Fruit fly (Drosophila melanogaster) whole organism, embryonic: ENCODE measurements around the gene CG18596.
A peak's percentile ranks its signal among the peaks of the same experiment; 100 is the strongest.

Source experiments
- Atf6 ChIP-seq: fragments of 200-800 bp; sonication (Bioruptor generic); IDR thresholded peaks from 2 replicates; pipeline ENCODE4 v1.3.6; 2022; ENCODE audit warnings: missing biosample characterization, missing genetic modification characterization
- Bdp1 ChIP-seq: fragments of 200-800 bp; sonication (Bioruptor generic); optimal IDR thresholded peaks from 3 replicates; lab custom pipeline; 2016; ENCODE audit warnings: missing biosample characterization, missing genetic modification characterization
- BtbVII ChIP-seq: fragments of 200-800 bp; sonication (Bioruptor generic); optimal IDR thresholded peaks from 3 replicates; lab custom pipeline; 2017; ENCODE audit warnings: missing biosample characterization, mild to moderate bottlenecking, missing genetic modification characterization
- C15 ChIP-seq: fragments of 200-800 bp; sonication (Bioruptor generic); IDR thresholded peaks from 3 replicates; pipeline ENCODE4 v1.3.6; 2022; ENCODE audit warnings: missing biosample characterization, missing genetic modification characterization
- CG10209 ChIP-seq: fragments of 200-800 bp; sonication (Bioruptor generic); optimal IDR thresholded peaks from 3 replicates; lab custom pipeline; 2017; ENCODE audit warnings: missing biosample characterization, mild to moderate bottlenecking, missing genetic modification characterization, missing genetic modification reagents
- CG12744 ChIP-seq: fragments of 200-800 bp; sonication (Bioruptor generic); optimal IDR thresholded peaks from 2 replicates; lab custom pipeline; 2016; ENCODE audit warnings: missing biosample characterization, missing genetic modification characterization
- CG12769 ChIP-seq: fragments of 200-800 bp; sonication (Bioruptor generic); optimal IDR thresholded peaks from 2 replicates; lab custom pipeline; 2019; ENCODE audit warnings: missing biosample characterization, mild to moderate bottlenecking, missing genetic modification characterization, moderate library complexity
- CG14965 ChIP-seq: fragments of 200-800 bp; sonication (Bioruptor generic); optimal IDR thresholded peaks from 2 replicates; lab custom pipeline; 2016; ENCODE audit warnings: missing biosample characterization, missing genetic modification characterization, borderline replicate concordance
- CG15011 ChIP-seq: fragments of 200-800 bp; sonication (Bioruptor generic); optimal IDR thresholded peaks from 3 replicates; lab custom pipeline; 2018; ENCODE audit warnings: missing biosample characterization, mild to moderate bottlenecking, missing genetic modification characterization
- CG17612 ChIP-seq: fragments of 200-800 bp; sonication (Bioruptor generic); IDR thresholded peaks from 2 replicates; pipeline ENCODE4 v1.3.6; 2022; ENCODE audit warnings: missing biosample characterization, missing genetic modification characterization
- CG17912 ChIP-seq: fragments of 200-800 bp; sonication (Bioruptor generic); optimal IDR thresholded peaks from 2 replicates; lab custom pipeline; 2018; ENCODE audit warnings: missing biosample characterization, mild to moderate bottlenecking, missing genetic modification characterization
- CG2889 ChIP-seq: fragments of 200-800 bp; sonication (Bioruptor generic); IDR thresholded peaks from 3 replicates; pipeline ENCODE4 v1.3.6; 2022; ENCODE audit warnings: missing biosample characterization, missing genetic modification characterization
- CG30020 ChIP-seq: fragments of 200-800 bp; optimal IDR thresholded peaks from 2 replicates; lab custom pipeline; 2019; ENCODE audit warnings: missing biosample characterization, mild to moderate bottlenecking, missing genetic modification characterization, moderate library complexity
- CG4282 ChIP-seq: fragments of 200-800 bp; sonication (Bioruptor generic); optimal IDR thresholded peaks from 2 replicates; lab custom pipeline; 2016; ENCODE audit warnings: missing biosample characterization, missing genetic modification characterization
- CG5953 ChIP-seq: fragments of 200-800 bp; sonication (Bioruptor generic); IDR thresholded peaks from 2 replicates; pipeline ENCODE4 v1.3.6; 2022; ENCODE audit warnings: missing biosample characterization, missing genetic modification characterization
- CG7745 ChIP-seq: fragments of 200-800 bp; sonication (Bioruptor generic); optimal IDR thresholded peaks from 2 replicates; lab custom pipeline; 2018; ENCODE audit warnings: missing biosample characterization, mild to moderate bottlenecking, missing genetic modification characterization, moderate library complexity
- CG8281 ChIP-seq: fragments of 200-800 bp; sonication (Bioruptor generic); optimal IDR thresholded peaks from 2 replicates; lab custom pipeline; 2018; ENCODE audit warnings: missing biosample characterization, mild to moderate bottlenecking, missing genetic modification characterization, moderate library complexity
- CG9817 ChIP-seq: fragments of 200-800 bp; sonication (Bioruptor generic); optimal IDR thresholded peaks from 2 replicates; lab custom pipeline; 2018; ENCODE audit warnings: missing biosample characterization, mild to moderate bottlenecking, missing genetic modification characterization, moderate library complexity
- CHES-1-like ChIP-seq: fragments of 200-800 bp; sonication (Bioruptor generic); optimal IDR thresholded peaks from 2 replicates; lab custom pipeline; 2016; ENCODE audit warnings: missing biosample characterization, missing genetic modification characterization
- Camta ChIP-seq: fragments of 200-800 bp; sonication (Bioruptor generic); optimal IDR thresholded peaks from 2 replicates; lab custom pipeline; 2016; ENCODE audit warnings: missing biosample characterization, missing genetic modification characterization
- CkIIα-i1 ChIP-seq: fragments of 200-800 bp; sonication (Bioruptor generic); IDR thresholded peaks from 2 replicates; pipeline ENCODE4 v1.3.6; 2022; ENCODE audit warnings: missing biosample characterization, missing genetic modification characterization
- Deaf1 ChIP-seq: fragments of 200-800 bp; optimal IDR thresholded peaks from 3 replicates; lab custom pipeline; 2019; ENCODE audit warnings: missing biosample characterization, mild to moderate bottlenecking, missing genetic modification characterization, moderate library complexity
- Dip2 ChIP-seq: fragments of 200-800 bp; sonication (Bioruptor generic); IDR thresholded peaks from 2 replicates; pipeline ENCODE4 v1.3.6; 2022; ENCODE audit warnings: missing biosample characterization, missing genetic modification characterization
- Drgx ChIP-seq: fragments of 200-800 bp; sonication (Bioruptor generic); IDR thresholded peaks from 2 replicates; pipeline ENCODE4 v1.3.6; 2022; ENCODE audit warnings: missing biosample characterization, missing genetic modification characterization
- E2f1 ChIP-seq: fragments of 200-800 bp; sonication (Bioruptor generic); IDR thresholded peaks from 2 replicates; pipeline ENCODE4 v1.3.6; 2022; ENCODE audit warnings: missing biosample characterization, missing genetic modification characterization
- HmgD ChIP-seq: fragments of 200-800 bp; sonication (Bioruptor generic); optimal IDR thresholded peaks from 3 replicates; lab custom pipeline; 2016; ENCODE audit warnings: missing biosample characterization, missing genetic modification characterization
- Hr39 ChIP-seq: fragments of >200 bp; optimal IDR thresholded peaks from 2 replicates; lab custom pipeline; 2017
- Nf-YB ChIP-seq: fragments of 200-800 bp; sonication (Bioruptor generic); optimal IDR thresholded peaks from 3 replicates; lab custom pipeline; 2019; ENCODE audit warnings: missing biosample characterization, mild to moderate bottlenecking, missing genetic modification characterization, moderate library complexity
- Nf-YC ChIP-seq: fragments of 200-800 bp; optimal IDR thresholded peaks from 3 replicates; lab custom pipeline; 2019; ENCODE audit warnings: missing biosample characterization, mild to moderate bottlenecking, missing genetic modification characterization, moderate library complexity
- Oli ChIP-seq: fragments of 200-800 bp; sonication (Bioruptor generic); optimal IDR thresholded peaks from 2 replicates; lab custom pipeline; 2018; ENCODE audit warnings: missing biosample characterization, mild to moderate bottlenecking, missing genetic modification characterization, moderate library complexity
- Sox100B ChIP-seq: fragments of 200-800 bp; sonication (Bioruptor generic); optimal IDR thresholded peaks from 3 replicates; lab custom pipeline; 2018; ENCODE audit warnings: missing biosample characterization, mild to moderate bottlenecking, missing genetic modification characterization
- Sox102F ChIP-seq: fragments of 200-800 bp; sonication (Bioruptor generic); optimal IDR thresholded peaks from 2 replicates; lab custom pipeline; 2018; ENCODE audit warnings: missing biosample characterization, mild to moderate bottlenecking, missing genetic modification characterization, moderate library complexity
- Sry-δ ChIP-seq: fragments of 200-800 bp; sonication (Bioruptor generic); optimal IDR thresholded peaks from 2 replicates; lab custom pipeline; 2016; ENCODE audit warnings: missing biosample characterization, missing genetic modification characterization
- Trl ChIP-seq, 3 experiments: fragments of >200 bp in 2 of 3; fragments of 200-800 bp in 1 of 3; sonication (Bioruptor generic) in 1 of 3; optimal IDR thresholded peaks; 2 replicates in 1 of 3; 3 replicates in 2 of 3; lab custom pipeline; 2016 to 2017; ENCODE audit warnings: missing biosample characterization in 1 of 3, missing genetic modification characterization in 1 of 3
- ap ChIP-seq: fragments of 200-800 bp; sonication (Bioruptor generic); IDR thresholded peaks from 2 replicates; pipeline ENCODE4 v1.3.6; 2022; ENCODE audit warnings: missing biosample characterization, missing genetic modification characterization
- br ChIP-seq: fragments of >200 bp; optimal IDR thresholded peaks from 2 replicates; lab custom pipeline; 2017
- cwo ChIP-seq: fragments of 200-800 bp; sonication (Bioruptor generic); optimal IDR thresholded peaks from 3 replicates; lab custom pipeline; 2017; ENCODE audit warnings: missing biosample characterization, missing genetic modification characterization, mild to moderate bottlenecking, moderate library complexity, missing genetic modification reagents
- da ChIP-seq: fragments of 200-800 bp; sonication (Bioruptor generic); optimal IDR thresholded peaks from 2 replicates; lab custom pipeline; 2016; ENCODE audit warnings: missing biosample characterization, missing genetic modification characterization
- gro ChIP-seq: fragments of 200-800 bp; sonication (Bioruptor generic); optimal IDR thresholded peaks from 2 replicates; lab custom pipeline; 2016; ENCODE audit warnings: missing biosample characterization, missing genetic modification characterization
- jigr1 ChIP-seq: fragments of 200-800 bp; sonication (Bioruptor generic); IDR thresholded peaks from 3 replicates; pipeline ENCODE4 v1.3.6; 2022; ENCODE audit warnings: missing biosample characterization, missing genetic modification characterization
- nerfin-1 ChIP-seq: fragments of 200-800 bp; sonication (Bioruptor generic); optimal IDR thresholded peaks from 3 replicates; lab custom pipeline; 2019; ENCODE audit warnings: missing biosample characterization, mild to moderate bottlenecking, missing genetic modification characterization, moderate library complexity
- nmo ChIP-seq: fragments of 200-800 bp; sonication (Bioruptor generic); optimal IDR thresholded peaks from 2 replicates; lab custom pipeline; 2018; ENCODE audit warnings: missing biosample characterization, mild to moderate bottlenecking, missing genetic modification characterization, moderate library complexity
- onecut ChIP-seq: fragments of 200-800 bp; sonication (Bioruptor generic); IDR thresholded peaks from 2 replicates; pipeline ENCODE4 v1.3.6; 2022; ENCODE audit warnings: missing biosample characterization, missing genetic modification characterization
- pan ChIP-seq, 4 experiments: fragments of >200 bp in 3 of 4; fragments of 200-800 bp in 1 of 4; sonication (Bioruptor generic) in 1 of 4; optimal IDR thresholded peaks in 3 of 4; IDR thresholded peaks in 1 of 4; 2 replicates each; pipeline versions ENCODE4 v1.3.6 to Lab custom; 2017 to 2022; ENCODE audit warnings: missing biosample characterization in 2 of 4, missing genetic modification characterization in 2 of 4, mixed read lengths in 1 of 4
- pum ChIP-seq: fragments of 200-800 bp; sonication (Bioruptor generic); optimal IDR thresholded peaks from 2 replicates; lab custom pipeline; 2016; ENCODE audit warnings: missing biosample characterization, missing genetic modification characterization
- run ChIP-seq: fragments of 200-800 bp; sonication (Bioruptor generic); optimal IDR thresholded peaks from 3 replicates; lab custom pipeline; 2018; ENCODE audit warnings: missing biosample characterization, mild to moderate bottlenecking, missing genetic modification characterization
- sc ChIP-seq, 3 experiments: fragments of >200 bp in 2 of 3; fragments of 200-800 bp in 1 of 3; sonication (Bioruptor generic) in 1 of 3; optimal IDR thresholded peaks; 2 replicates in 2 of 3; 3 replicates in 1 of 3; lab custom pipeline; 2017; ENCODE audit warnings: mild to moderate bottlenecking in 1 of 3, missing biosample characterization in 1 of 3, missing genetic modification characterization in 1 of 3, missing genetic modification reagents in 1 of 3
- sima ChIP-seq: fragments of 200-800 bp; sonication (Bioruptor generic); optimal IDR thresholded peaks from 2 replicates; lab custom pipeline; 2016; ENCODE audit warnings: missing biosample characterization, missing genetic modification characterization
- sob ChIP-seq: fragments of 200-800 bp; sonication (Bioruptor generic); IDR thresholded peaks from 2 replicates; pipeline ENCODE4 v1.3.6; 2022; ENCODE audit warnings: missing biosample characterization, missing genetic modification characterization
- ssp ChIP-seq: fragments of 200-800 bp; sonication (Bioruptor generic); IDR thresholded peaks from 2 replicates; pipeline ENCODE4 v1.3.6; 2022; ENCODE audit warnings: missing biosample characterization, missing genetic modification characterization
- yki ChIP-seq: fragments of >200 bp; optimal IDR thresholded peaks from 3 replicates; lab custom pipeline; 2018

CG18596 gene

DNA sequence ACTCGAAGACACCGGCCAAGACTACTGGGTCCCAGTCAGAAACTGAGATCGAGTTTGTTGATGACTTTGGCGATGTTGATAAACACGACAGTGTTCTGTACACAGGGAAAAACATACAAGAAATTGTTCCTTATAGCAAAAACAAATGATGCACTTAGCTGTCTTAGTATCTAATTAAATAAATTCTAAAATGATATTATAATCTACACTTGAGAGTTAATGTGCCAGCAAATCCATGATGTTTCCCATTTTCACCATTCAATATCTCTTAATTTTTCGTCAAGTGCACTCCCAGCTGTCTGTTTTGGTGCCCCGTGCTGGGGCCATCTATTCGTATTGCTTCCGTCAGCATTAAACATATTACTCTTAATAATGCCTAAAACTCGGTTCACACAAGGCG lies 24.5 kb downstream of the CG18596 start (continued):
- peak; percentile 30 for TF ChIP-seq Oli
- no peak for TF ChIP-seq CG17612 (GFP tag; lab: Robert Waterston, UW)
- no peak for TF ChIP-seq CG4282
- TF ChIP-seq Sox102F (GFP tag; lab: Kevin White, UChicago), result no peak
- TF ChIP-seq Camta (GFP tag; lab: Kevin White, UChicago), result no peak
- no peak for TF ChIP-seq CHES-1-like
- no peak for TF ChIP-seq CG8281 (tag; lab: Kevin White, UChicago)
- no peak for TF ChIP-seq CG9817
- no peak for TF ChIP-seq ssp (GFP tag; lab: Robert Waterston, UW)
- no peak for TF ChIP-seq pan (optimal IDR thresholded peaks at IDR 0.05; lab: Kevin White, UChicago)
- TF ChIP-seq pan (GFP tag; optimal IDR thresholded peaks at IDR 0.05 in 1 of 2, IDR thresholded peaks at IDR 0.05 in 1 of 2), result peak in 1 of 2 experiments; percentile 40
- no peak for TF ChIP-seq Dip2 (GFP tag; lab: Robert Waterston, UW)
- TF ChIP-seq cwo (GFP tag; lab: Kevin White, UChicago), result peak; percentile 25
- TF ChIP-seq sob (GFP tag; lab: Robert Waterston, UW), result 0 out of 2 replicates have a peak, but pooled peaks have one; percentile 29
- TF ChIP-seq Nf-YB, result no peak
- TF ChIP-seq CG7745 (tag; lab: Kevin White, UChicago), result no peak
- TF ChIP-seq Atf6 (GFP tag; lab: Robert Waterston, UW), result peak; percentile 49; the same call in 1 of the 2 replicates
- TF ChIP-seq CG17912 (GFP tag; lab: Kevin White, UChicago), result no peak
- TF ChIP-seq da (GFP tag; lab: Kevin White, UChicago), result no peak
- TF ChIP-seq CG2889, result 0 out of 3 replicates have a peak, but pooled peaks have one; percentile 8
- no peak for TF ChIP-seq onecut (GFP tag; lab: Robert Waterston, UW)
- no peak for TF ChIP-seq gro (GFP tag; lab: Kevin White, UChicago)
- TF ChIP-seq br (lab: Kevin White, UChicago), result no peak
- no peak for TF ChIP-seq CkIIα-i1 (GFP tag; lab: Robert Waterston, UW)
- peak; percentile 34 for TF ChIP-seq nmo (GFP tag; lab: Kevin White, UChicago)
- no peak for TF ChIP-seq CG15011 (GFP tag; lab: Kevin White, UChicago)
- TF ChIP-seq sc (optimal IDR thresholded peaks at IDR 0.05; lab: Kevin White, UChicago), result no peak
- TF ChIP-seq sc (GFP tag; optimal IDR thresholded peaks at IDR 0.05; lab: Kevin White, UChicago), result no peak
- no peak for TF ChIP-seq ap (GFP tag; lab: Robert Waterston, UW)
- TF ChIP-seq Drgx (GFP tag; lab: Robert Waterston, UW), result peak; percentile 68
- TF ChIP-seq nerfin-1 (tag; lab: Kevin White, UChicago), result no peak
- no peak for TF ChIP-seq jigr1
- TF ChIP-seq HmgD (GFP tag; lab: Kevin White, UChicago), result no peak
- TF ChIP-seq CG5953 (GFP tag; lab: Robert Waterston, UW), result no peak
- TF ChIP-seq Hr39 (lab: Kevin White, UChicago), result no peak
- peak; percentile 40 for TF ChIP-seq CG12769 (tag; lab: Kevin White, UChicago)
- TF ChIP-seq pum, result no peak
- no peak for TF ChIP-seq BtbVII (GFP tag; lab: Kevin White, UChicago)
- no peak for TF ChIP-seq CG14965
- no peak for TF ChIP-seq yki
- TF ChIP-seq Sox100B (GFP tag; lab: Kevin White, UChicago), result no peak
- no peak for TF ChIP-seq Bdp1
- no peak for TF ChIP-seq CG12744 (GFP tag; lab: Kevin White, UChicago)
- TF ChIP-seq CG30020, result no peak
- TF ChIP-seq Nf-YC (tag; lab: Kevin White, UChicago), result no peak
- TF ChIP-seq Deaf1 (tag; lab: Kevin White, UChicago), result no peak
- TF ChIP-seq E2f1 (GFP tag; lab: Robert Waterston, UW), result peak; percentile 41; the same call in 1 of the 2 replicates
- TF ChIP-seq sima (GFP tag; lab: Kevin White, UChicago), result no peak
- no peak for TF ChIP-seq Trl (optimal IDR thresholded peaks at IDR 0.05; lab: Kevin White, UChicago)
- no peak for TF ChIP-seq Trl (GFP tag; optimal IDR thresholded peaks at IDR 0.05; lab: Kevin White, UChicago)
- no peak for TF ChIP-seq C15 (GFP tag; lab: Robert Waterston, UW)
- TF ChIP-seq Sry-δ, result no peak
- TF ChIP-seq run (tag; lab: Kevin White, UChicago), result no peak
- no peak for TF ChIP-seq CG10209 (GFP tag; lab: Kevin White, UChicago)
